Worm (Caenorhabditis elegans) whole organism, young adult: ENCODE measurements around the gene athp-1.
A peak's percentile ranks its signal among the peaks of the same experiment; 100 is the strongest.

Experiments
- B0035.1 ChIP-seq: sonication (generic microtip); optimal IDR thresholded peaks from 2 replicates; lab custom pipeline; 2016; ENCODE audit warnings: missing genetic modification characterization, mild to moderate bottlenecking, missing compliant biosample characterization, missing genotype, missing genetic modification reagents
- D2030.7 ChIP-seq: fragments of 200-800 bp; sonication (Bioruptor generic); IDR thresholded peaks from 2 replicates; pipeline ENCODE4 v1.3.6; 2022; ENCODE audit warnings: missing genetic modification reagents, missing genetic modification characterization, missing compliant biosample characterization
- F22D6.2 ChIP-seq: sonication (generic microtip); optimal IDR thresholded peaks from 2 replicates; lab custom pipeline; 2016; ENCODE audit warnings: mild to moderate bottlenecking, missing genetic modification characterization, missing compliant biosample characterization
- F23B12.7 ChIP-seq: sonication (generic microtip); optimal IDR thresholded peaks from 2 replicates; lab custom pipeline; 2017; ENCODE audit warnings: missing genetic modification characterization, mild to moderate bottlenecking, missing compliant biosample characterization, antibody characterized with exemption, moderate library complexity; ENCODE audit not compliant: insufficient read depth
- F33H1.4 ChIP-seq: fragments of 200-800 bp; sonication (Bioruptor generic); IDR thresholded peaks from 2 replicates; pipeline ENCODE4 v1.3.6; 2022; ENCODE audit warnings: missing genetic modification reagents, missing genetic modification characterization, missing compliant biosample characterization
- F37B4.10 ChIP-seq: fragments of 200-800 bp; sonication (Bioruptor generic); IDR thresholded peaks from 2 replicates; pipeline ENCODE4 v1.3.6; 2022; ENCODE audit warnings: missing genetic modification characterization, missing compliant biosample characterization
- F52B5.7 ChIP-seq: sonication (generic microtip); optimal IDR thresholded peaks from 2 replicates; lab custom pipeline; 2016; ENCODE audit warnings: mild to moderate bottlenecking, missing genetic modification characterization, missing compliant biosample characterization
- F55B11.4 ChIP-seq: sonication (generic microtip); optimal IDR thresholded peaks from 2 replicates; lab custom pipeline; 2016; ENCODE audit warnings: missing compliant biosample characterization, missing genetic modification characterization, borderline replicate concordance; ENCODE audit not compliant: insufficient read depth
- K12H6.12 ChIP-seq: fragments of 200-800 bp; sonication (Bioruptor generic); optimal IDR thresholded peaks from 2 replicates; lab custom pipeline; 2018; ENCODE audit warnings: mild to moderate bottlenecking, missing genetic modification characterization, missing compliant biosample characterization
- T26A5.8 ChIP-seq: sonication (generic microtip); optimal IDR thresholded peaks from 2 replicates; lab custom pipeline; 2016; ENCODE audit warnings: missing genetic modification characterization, missing compliant biosample characterization
- Y56A3A.18 ChIP-seq: fragments of 200-800 bp; sonication (Bioruptor generic); IDR thresholded peaks from 2 replicates; pipeline ENCODE4 v1.3.6; 2022; ENCODE audit warnings: missing genetic modification reagents, missing genetic modification characterization, missing compliant biosample characterization
- Y67H2A.10 ChIP-seq: fragments of 200-800 bp; sonication (Bioruptor generic); conservative IDR thresholded peaks from 2 replicates; pipeline ENCODE4 v1.3.6; 2022; ENCODE audit warnings: missing genetic modification reagents, missing genetic modification characterization, missing compliant biosample characterization
- ZK185.1 ChIP-seq: sonication (generic microtip); optimal IDR thresholded peaks from 2 replicates; lab custom pipeline; 2016; ENCODE audit warnings: mild to moderate bottlenecking, missing genetic modification characterization, missing compliant biosample characterization; ENCODE audit not compliant: poor library complexity, severe bottlenecking
- atf-7 ChIP-seq: sonication (generic microtip); optimal IDR thresholded peaks from 2 replicates; lab custom pipeline; 2017; ENCODE audit warnings: mild to moderate bottlenecking, missing genetic modification characterization, missing compliant biosample characterization
- athp-1 ChIP-seq: sonication (generic microtip); optimal IDR thresholded peaks from 2 replicates; lab custom pipeline; 2017; ENCODE audit warnings: mild to moderate bottlenecking, missing genetic modification characterization, missing compliant biosample characterization
- cebp-1 ChIP-seq, 2 experiments: fragments of 200-800 bp in 1 of 2; sonication (Bioruptor generic) in 1 of 2; sonication (generic microtip) in 1 of 2; IDR thresholded peaks in 1 of 2; optimal IDR thresholded peaks in 1 of 2; 2 replicates each; pipeline versions ENCODE4 v1.3.6 to Lab custom; 2017 to 2022; ENCODE audit warnings: missing compliant biosample characterization in 2 of 2, missing genetic modification characterization in 2 of 2, mild to moderate bottlenecking in 1 of 2, missing genetic modification reagents in 1 of 2, moderate library complexity in 1 of 2
- ceh-100 ChIP-seq: fragments of 200-800 bp; sonication (Bioruptor generic); IDR thresholded peaks from 2 replicates; pipeline ENCODE4 v1.3.6; 2022; ENCODE audit warnings: missing genetic modification reagents, missing genetic modification characterization, missing compliant biosample characterization
- ceh-27 ChIP-seq: fragments of 200-800 bp; sonication (Bioruptor generic); optimal IDR thresholded peaks from 2 replicates; lab custom pipeline; 2018; ENCODE audit warnings: mild to moderate bottlenecking, missing genetic modification characterization, moderate library complexity, missing compliant biosample characterization
- chd-7 ChIP-seq: sonication (generic microtip); optimal IDR thresholded peaks from 2 replicates; lab custom pipeline; 2016; ENCODE audit warnings: mild to moderate bottlenecking, missing genetic modification characterization, moderate library complexity, missing compliant biosample characterization
- egl-44 ChIP-seq: fragments of 200-800 bp; sonication (Bioruptor generic); IDR thresholded peaks from 2 replicates; pipeline ENCODE4 v1.3.6; 2022; ENCODE audit warnings: missing genetic modification reagents, missing genetic modification characterization, missing compliant biosample characterization
- hlh-12 ChIP-seq: sonication (generic microtip); optimal IDR thresholded peaks from 2 replicates; lab custom pipeline; 2016; ENCODE audit warnings: missing genetic modification characterization, missing compliant biosample characterization
- hlh-26 ChIP-seq: fragments of 200-800 bp; sonication (Bioruptor generic); conservative IDR thresholded peaks from 2 replicates; pipeline ENCODE4 v1.3.6; 2022; ENCODE audit warnings: missing genetic modification reagents, missing genetic modification characterization, missing compliant biosample characterization
- hrde-1 ChIP-seq: sonication (generic microtip); optimal IDR thresholded peaks from 2 replicates; lab custom pipeline; 2016; ENCODE audit warnings: missing genetic modification characterization, mild to moderate bottlenecking, missing compliant biosample characterization, moderate library complexity, missing genotype, missing genetic modification reagents, borderline replicate concordance
- lag-1 ChIP-seq: fragments of 200-800 bp; sonication (Bioruptor generic); IDR thresholded peaks from 2 replicates; pipeline ENCODE4 v1.3.6; 2022; ENCODE audit warnings: missing genetic modification reagents, missing genetic modification characterization, missing compliant biosample characterization
- madf-10 ChIP-seq: sonication (generic microtip); optimal IDR thresholded peaks from 2 replicates; lab custom pipeline; 2016; ENCODE audit warnings: mild to moderate bottlenecking, missing genetic modification characterization, missing compliant biosample characterization
- madf-3 ChIP-seq: fragments of 200-800 bp; sonication (Bioruptor generic); IDR thresholded peaks from 2 replicates; pipeline ENCODE4 v1.3.6; 2022; ENCODE audit warnings: missing genetic modification reagents, missing genetic modification characterization, missing compliant biosample characterization
- madf-6 ChIP-seq: fragments of 200-800 bp; sonication (Bioruptor generic); IDR thresholded peaks from 2 replicates; pipeline ENCODE4 v1.3.6; 2022; ENCODE audit warnings: missing genetic modification reagents, missing genetic modification characterization, missing compliant biosample characterization
- madf-8 ChIP-seq: fragments of 200-800 bp; sonication (Bioruptor generic); conservative IDR thresholded peaks from 2 replicates; pipeline ENCODE4 v1.3.6; 2022; ENCODE audit warnings: missing genetic modification reagents, missing genetic modification characterization, missing compliant biosample characterization
- mcd-1 ChIP-seq: fragments of 200-800 bp; sonication (Bioruptor generic); IDR thresholded peaks from 2 replicates; pipeline ENCODE4 v1.3.6; 2022; ENCODE audit warnings: missing genetic modification reagents, missing genetic modification characterization, missing compliant biosample characterization
- mel-28 ChIP-seq: sonication (generic microtip); optimal IDR thresholded peaks from 2 replicates; lab custom pipeline; 2016; ENCODE audit warnings: borderline replicate concordance, mild to moderate bottlenecking, missing genetic modification characterization, missing compliant biosample characterization
- nfya-2 ChIP-seq: fragments of 200-800 bp; sonication (Bioruptor generic); IDR thresholded peaks from 2 replicates; pipeline ENCODE4 v1.3.6; 2022; ENCODE audit warnings: missing genetic modification reagents, missing genetic modification characterization, missing compliant biosample characterization
- nfyb-1 ChIP-seq: fragments of 200-800 bp; sonication (Bioruptor generic); IDR thresholded peaks from 2 replicates; pipeline ENCODE4 v1.3.6; 2022; ENCODE audit warnings: missing genetic modification reagents, missing genetic modification characterization, missing compliant biosample characterization
- nhr-120 ChIP-seq: fragments of 200-800 bp; sonication (Bioruptor generic); IDR thresholded peaks from 2 replicates; pipeline ENCODE4 v1.3.6; 2022; ENCODE audit warnings: missing genetic modification characterization, missing compliant biosample characterization
- nhr-80 ChIP-seq: sonication (generic microtip); optimal IDR thresholded peaks from 2 replicates; lab custom pipeline; 2016; ENCODE audit warnings: missing genetic modification characterization, missing compliant biosample characterization
- nhr-90 ChIP-seq: sonication (generic microtip); optimal IDR thresholded peaks from 2 replicates; lab custom pipeline; 2016; ENCODE audit warnings: missing genotype, mild to moderate bottlenecking, missing genetic modification characterization, missing compliant biosample characterization
- pbrm-1 ChIP-seq: fragments of 200-800 bp; sonication (Bioruptor generic); IDR thresholded peaks from 2 replicates; pipeline ENCODE4 v1.3.6; 2022; ENCODE audit warnings: missing genetic modification reagents, missing genetic modification characterization, missing compliant biosample characterization
- rcor-1 ChIP-seq: fragments of 200-800 bp; sonication (Bioruptor generic); IDR thresholded peaks from 2 replicates; pipeline ENCODE4 v1.3.6; 2022; ENCODE audit warnings: missing genetic modification reagents, missing genetic modification characterization, missing compliant biosample characterization
- rec-8 ChIP-seq, 2 experiments: sonication (generic microtip); optimal IDR thresholded peaks; 2 replicates each; lab custom pipeline; 2016; ENCODE audit warnings: mild to moderate bottlenecking in 2 of 2, missing genetic modification characterization in 2 of 2, missing genetic modification reagents in 2 of 2, missing genotype in 2 of 2, missing biosample characterization in 1 of 2, missing compliant biosample characterization in 1 of 2, moderate library complexity in 1 of 2
- snpc-1.3 ChIP-seq: sonication (generic microtip); optimal IDR thresholded peaks from 2 replicates; lab custom pipeline; 2017; ENCODE audit warnings: missing genetic modification characterization, mild to moderate bottlenecking, missing compliant biosample characterization, antibody characterized with exemption, moderate library complexity, missing genotype, missing genetic modification reagents; ENCODE audit not compliant: insufficient read depth
- somi-1 ChIP-seq: fragments of 200-800 bp; sonication (Bioruptor generic); optimal IDR thresholded peaks from 2 replicates; lab custom pipeline; 2018; ENCODE audit warnings: mild to moderate bottlenecking, missing genetic modification characterization, missing compliant biosample characterization
- sptf-2 ChIP-seq: fragments of 200-800 bp; sonication (Bioruptor generic); optimal IDR thresholded peaks from 2 replicates; lab custom pipeline; 2018; ENCODE audit warnings: mild to moderate bottlenecking, missing genetic modification characterization, missing compliant biosample characterization
- tbx-9 ChIP-seq: sonication (generic microtip); optimal IDR thresholded peaks from 2 replicates; lab custom pipeline; 2016; ENCODE audit warnings: borderline replicate concordance, missing genetic modification characterization, inconsistent platforms, missing compliant biosample characterization
- tlf-1 ChIP-seq: fragments of 200-800 bp; sonication (Bioruptor generic); optimal IDR thresholded peaks from 2 replicates; lab custom pipeline; 2018; ENCODE audit warnings: mild to moderate bottlenecking, missing genetic modification characterization, missing compliant biosample characterization
- xnd-1 ChIP-seq: sonication (generic microtip); optimal IDR thresholded peaks from 2 replicates; lab custom pipeline; 2016; ENCODE audit warnings: missing genotype, missing genetic modification reagents, missing genetic modification characterization, missing compliant biosample characterization
- zfh-2 ChIP-seq: fragments of 200-800 bp; sonication (Bioruptor generic); conservative IDR thresholded peaks from 2 replicates; pipeline ENCODE4 v1.3.6; 2022; ENCODE audit warnings: missing genetic modification reagents, missing genetic modification characterization, missing compliant biosample characterization
- ztf-18 ChIP-seq: sonication (generic microtip); optimal IDR thresholded peaks from 2 replicates; lab custom pipeline; 2016; ENCODE audit warnings: missing genotype, mild to moderate bottlenecking, missing genetic modification characterization, missing compliant biosample characterization
- ztf-6 ChIP-seq: fragments of 200-800 bp; sonication (Bioruptor generic); IDR thresholded peaks from 2 replicates; pipeline ENCODE4 v1.3.6; 2022; ENCODE audit warnings: missing genetic modification reagents, missing genetic modification characterization, missing compliant biosample characterization

The athp-1 gene

ce11 chrIII:10848858-10849257 is 32.7 kb upstream of the athp-1 start, which contains the start of the genes fbxb-85 and hex-3 (continued):
- TF ChIP-seq F52B5.7 (tag; lab: Kevin White, UChicago) (peak; percentile 22), T26A5.8 (tag; lab: Kevin White, UChicago) (no peak), lag-1 (GFP tag; lab: Robert Waterston, UW) (0 out of 2 replicates have a peak, but pooled peaks have one; percentile 35), F37B4.10 (GFP tag; lab: Robert Waterston, UW) (no peak), K12H6.12 (tag; lab: Kevin White, UChicago) (peak; percentile 82), F22D6.2 (tag; lab: Kevin White, UChicago) (peak; percentile 73), F33H1.4 (peak; percentile 78), madf-6 (GFP tag; lab: Robert Waterston, UW) (peak; percentile 88), rcor-1 (GFP tag; lab: Robert Waterston, UW) (peak; percentile 93), ztf-18 (tag; lab: Kevin White, UChicago) (peak; percentile 99), rec-8 (tag; optimal IDR thresholded peaks at IDR 0.05; lab: Kevin White, UChicago) (peak in 1 of 2 experiments; percentile 45), B0035.1 (tag; lab: Kevin White, UChicago) (no peak), egl-44 (peak; percentile 63; the same call in 1 of the 2 replicates), snpc-1.3 (tag; lab: Kevin White, UChicago) (peak; percentile 87), Y67H2A.10 (GFP tag; lab: Robert Waterston, UW) (no peak), F23B12.7 (peak; percentile 59), ceh-100 (peak; percentile 93), nhr-90 (tag; lab: Kevin White, UChicago) (no peak), mel-28 (tag; lab: Kevin White, UChicago) (peak; percentile 64), athp-1 (tag; lab: Kevin White, UChicago) (peak; percentile 68), hlh-26 (GFP tag; lab: Robert Waterston, UW) (no peak), D2030.7 (peak; percentile 85), mcd-1 (GFP tag; lab: Robert Waterston, UW) (peak; percentile 95), ztf-6 (GFP tag; lab: Robert Waterston, UW) (no peak), pbrm-1 (peak; percentile 93), Y56A3A.18 (GFP tag; lab: Robert Waterston, UW) (peak; percentile 86; the same call in 1 of the 2 replicates), atf-7 (peak; percentile 86), xnd-1 (tag; lab: Kevin White, UChicago) (peak; percentile 74), tlf-1 (GFP tag; lab: Kevin White, UChicago) (peak; percentile 93), zfh-2 (GFP tag; lab: Robert Waterston, UW) (peak; percentile 76), ceh-27 (peak; percentile 85), nhr-120 (GFP tag; lab: Robert Waterston, UW) (no peak), madf-3 (GFP tag; lab: Robert Waterston, UW) (no peak; the same call in 1 of the 2 replicates), F55B11.4 (no peak), sptf-2 (GFP tag; lab: Kevin White, UChicago) (no peak), tbx-9 (tag; lab: Kevin White, UChicago) (no peak), nfya-2 (0 out of 2 replicates have a peak, but pooled peaks have one; percentile 56), madf-8 (peak; percentile 73), nfyb-1 (peak; percentile 96), cebp-1 (GFP tag; IDR thresholded peaks at IDR 0.05; lab: Robert Waterston, UW) (no peak; the same call in 1 of the 2 replicates), cebp-1 (tag; optimal IDR thresholded peaks at IDR 0.05; lab: Kevin White, UChicago) (peak; percentile 88), ZK185.1 (tag; lab: Kevin White, UChicago) (peak; percentile 92), nhr-80 (tag; lab: Kevin White, UChicago) (peak; percentile 47), chd-7 (tag; lab: Kevin White, UChicago) (no peak), madf-10 (tag; lab: Kevin White, UChicago) (peak; percentile 65), somi-1 (GFP tag; lab: Kevin White, UChicago) (peak; percentile 49), hlh-12 (tag; lab: Kevin White, UChicago) (no peak), hrde-1 (tag; lab: Kevin White, UChicago) (peak; percentile 76)
